Worm (Caenorhabditis elegans): ENCODE data around the gene C52E4.7.

C52E4.7 gene

ce11 chrV:11955617-11956016 lies 38.5 kb upstream of the C52E4.7 start:
- TF ChIP-seq ama-1 (optimal IDR thresholded peaks at IDR 0.05) (peak; percentile 17), ceh-45 (GFP tag; IDR thresholded peaks at IDR 0.05) (no peak), unc-42 (tag; optimal IDR thresholded peaks at IDR 0.05) (peak; percentile 69), ceh-24 (tag; optimal IDR thresholded peaks at IDR 0.05) (no peak), C38D4.7 (GFP tag; optimal IDR thresholded peaks at IDR 0.05) (no peak), ceh-31 (tag; optimal IDR thresholded peaks at IDR 0.05) (peak; percentile 2), ceh-48 (tag; optimal IDR thresholded peaks at IDR 0.05) (no peak), nfya-1 (tag; optimal IDR thresholded peaks at IDR 0.05) (no peak), ttx-3 (tag; optimal IDR thresholded peaks at IDR 0.05) (no peak)

- no peak for TF ChIP-seq T23F11.4 (GFP tag; optimal IDR thresholded peaks at IDR 0.05)
- peak; percentile 87 for TF ChIP-seq unc-42 (tag; optimal IDR thresholded peaks at IDR 0.05)
- TF ChIP-seq fkh-10 (GFP tag; optimal IDR thresholded peaks at IDR 0.05) = no peak
Measured at ce11 chrV:11958343-11959291, 35.5 kb upstream of the C52E4.7 start, which contains the start of gene F58H1.5. Gene F58H1.5 (plus strand): TSS chrV:11958393.

- no peak for TF ChIP-seq K09A11.1 (tag; optimal IDR thresholded peaks at IDR 0.05; ENCODE audit: insufficient read depth)
- peak; percentile 68 for TF ChIP-seq unc-55 (GFP tag; optimal IDR thresholded peaks at IDR 0.05)
- TF ChIP-seq ceh-34 (tag; optimal IDR thresholded peaks at IDR 0.05) = no peak
Measured at ce11 chrV:11960084-11960830, 33.8 kb upstream of the C52E4.7 start.

- TF ChIP-seq unc-42 (tag; optimal IDR thresholded peaks at IDR 0.05) (peak; percentile 63), ceh-18 (tag; optimal IDR thresholded peaks at IDR 0.05) (no peak), lin-11 (tag; optimal IDR thresholded peaks at IDR 0.05) (no peak)
Measured at ce11 chrV:11960831-11961190, 33.3 kb upstream of the C52E4.7 start.

- no peak for TF ChIP-seq unc-42 (tag; optimal IDR thresholded peaks at IDR 0.05)
- TF ChIP-seq npax-4 (tag; optimal IDR thresholded peaks at IDR 0.05) = no peak
- TF ChIP-seq ceh-45 (GFP tag; IDR thresholded peaks at IDR 0.05) = no peak
- no peak for TF ChIP-seq nfya-1 (tag; optimal IDR thresholded peaks at IDR 0.05)
- TF ChIP-seq ceh-48 (tag; optimal IDR thresholded peaks at IDR 0.05) = no peak
- no peak for TF ChIP-seq ceh-14 (tag; optimal IDR thresholded peaks at IDR 0.05)
- no peak for TF ChIP-seq unc-3 (GFP tag; conservative IDR thresholded peaks at IDR 0.05)
- TF ChIP-seq unc-3 (tag; optimal IDR thresholded peaks at IDR 0.05) = no peak
- TF ChIP-seq che-1 (tag; optimal IDR thresholded peaks at IDR 0.05) = no peak
- TF ChIP-seq hlh-13 (GFP tag; optimal IDR thresholded peaks at IDR 0.05) = no peak
- no peak for TF ChIP-seq pha-2 (tag; optimal IDR thresholded peaks at IDR 0.05)
- no peak for TF ChIP-seq ceh-2 (tag; optimal IDR thresholded peaks at IDR 0.05)
- no peak for TF ChIP-seq C38D4.7 (GFP tag; optimal IDR thresholded peaks at IDR 0.05)
- no peak for TF ChIP-seq ceh-6 (GFP tag; optimal IDR thresholded peaks at IDR 0.05)
- TF ChIP-seq pat-9 (tag; optimal IDR thresholded peaks at IDR 0.05) = no peak
- TF ChIP-seq ceh-34 (tag; optimal IDR thresholded peaks at IDR 0.05) = no peak
- no peak for TF ChIP-seq fax-1 (tag; optimal IDR thresholded peaks at IDR 0.05)
- no peak for TF ChIP-seq fkh-10 (GFP tag; optimal IDR thresholded peaks at IDR 0.05)
- TF ChIP-seq fkh-6 (tag; optimal IDR thresholded peaks at IDR 0.05) = no peak
- no peak for TF ChIP-seq nhr-232 (tag; optimal IDR thresholded peaks at IDR 0.05)
Measured at ce11 chrV:11964723-11965122, 29.4 kb upstream of the C52E4.7 start, which contains the start of gene F58H1.7. Gene F58H1.7 (minus strand): TSS chrV:11964823.
